Fruit fly (Drosophila melanogaster) whole organism, embryonic: ENCODE data around the gene rictor.
A peak's percentile ranks its signal among the peaks of the same experiment; 100 is the strongest.

Source experiments
- Bgb ChIP-seq: fragments of 200-800 bp; sonication (Bioruptor generic); IDR thresholded peaks from 2 replicates; pipeline ENCODE4 v1.3.6; 2022; ENCODE audit warnings: missing biosample characterization, missing genetic modification characterization; ENCODE audit not compliant: partially characterized antibody
- CG10462 ChIP-seq: fragments of 200-800 bp; sonication (Bioruptor generic); optimal IDR thresholded peaks from 2 replicates; lab custom pipeline; 2016; ENCODE audit warnings: missing biosample characterization, missing genetic modification characterization
- CG11085 ChIP-seq: fragments of 200-800 bp; sonication (Bioruptor generic); IDR thresholded peaks from 2 replicates; pipeline ENCODE4 v1.3.6; 2022; ENCODE audit warnings: missing biosample characterization, missing genetic modification characterization
- CG11696 ChIP-seq: fragments of 200-800 bp; sonication (Bioruptor generic); IDR thresholded peaks from 2 replicates; pipeline ENCODE4 v1.3.6; 2022; ENCODE audit warnings: missing biosample characterization, missing genetic modification characterization
- CG12104 ChIP-seq: fragments of 200-800 bp; sonication (Bioruptor generic); optimal IDR thresholded peaks from 3 replicates; lab custom pipeline; 2016; ENCODE audit warnings: missing biosample characterization, missing genetic modification characterization
- CG12391 ChIP-seq: fragments of 200-800 bp; sonication (Bioruptor generic); optimal IDR thresholded peaks from 3 replicates; lab custom pipeline; 2018; ENCODE audit warnings: missing biosample characterization, mild to moderate bottlenecking, missing genetic modification characterization, moderate library complexity
- CG13775 ChIP-seq: fragments of 200-800 bp; sonication (Bioruptor generic); optimal IDR thresholded peaks from 3 replicates; lab custom pipeline; 2017; ENCODE audit warnings: missing biosample characterization, mild to moderate bottlenecking, missing genetic modification characterization
- CG14050 ChIP-seq: fragments of 200-800 bp; sonication (Bioruptor generic); IDR thresholded peaks from 3 replicates; pipeline ENCODE4 v1.3.6; 2022; ENCODE audit warnings: missing biosample characterization, missing genetic modification characterization
- CG1602 ChIP-seq: fragments of 200-800 bp; sonication (Bioruptor generic); optimal IDR thresholded peaks from 3 replicates; lab custom pipeline; 2016; ENCODE audit warnings: missing biosample characterization, missing genetic modification characterization
- CG2129 ChIP-seq: fragments of 200-800 bp; sonication (Bioruptor generic); IDR thresholded peaks from 2 replicates; pipeline ENCODE4 v1.3.6; 2022; ENCODE audit warnings: missing biosample characterization, missing genetic modification characterization; ENCODE audit not compliant: partially characterized antibody
- CG30431 ChIP-seq: fragments of 200-800 bp; sonication (Bioruptor generic); optimal IDR thresholded peaks from 2 replicates; lab custom pipeline; 2017; ENCODE audit warnings: missing biosample characterization, missing genetic modification characterization
- CG3065 ChIP-seq: fragments of 200-800 bp; sonication (Bioruptor generic); optimal IDR thresholded peaks from 2 replicates; lab custom pipeline; 2016; ENCODE audit warnings: missing biosample characterization, missing genetic modification characterization
- CG32767 ChIP-seq: fragments of 200-800 bp; sonication (Bioruptor generic); IDR thresholded peaks from 2 replicates; pipeline ENCODE4 v1.3.6; 2022; ENCODE audit warnings: missing biosample characterization, missing genetic modification characterization
- CG6791 ChIP-seq: fragments of 200-800 bp; sonication (Bioruptor generic); IDR thresholded peaks from 3 replicates; pipeline ENCODE4 v1.3.6; 2022; ENCODE audit warnings: missing biosample characterization, missing genetic modification characterization; ENCODE audit not compliant: partially characterized antibody
- CG8924 ChIP-seq: fragments of 200-800 bp; optimal IDR thresholded peaks from 3 replicates; lab custom pipeline; 2019; ENCODE audit warnings: missing biosample characterization, mild to moderate bottlenecking, missing genetic modification characterization, moderate library complexity
- D ChIP-seq, 2 experiments: fragments of 200-800 bp in 1 of 2; fragments of >200 bp in 1 of 2; sonication (Bioruptor generic) in 1 of 2; optimal IDR thresholded peaks; 2 replicates in 1 of 2; 3 replicates in 1 of 2; lab custom pipeline; 2017; ENCODE audit warnings: mild to moderate bottlenecking in 1 of 2, missing biosample characterization in 1 of 2, missing genetic modification characterization in 1 of 2, missing genetic modification reagents in 1 of 2
- Dfd ChIP-seq, 2 experiments: fragments of >200 bp; optimal IDR thresholded peaks; 2 replicates each; lab custom pipeline; 2017; ENCODE audit warnings: missing biosample characterization in 2 of 2, missing genetic modification characterization in 2 of 2
- ERR ChIP-seq: fragments of 200-800 bp; sonication (Bioruptor generic); optimal IDR thresholded peaks from 2 replicates; lab custom pipeline; 2016; ENCODE audit warnings: missing biosample characterization, missing genetic modification characterization
- Ets65A ChIP-seq: fragments of 200-800 bp; sonication (Bioruptor generic); peaks from one replicate; lab custom pipeline; 2016; ENCODE audit warnings: missing biosample characterization, missing genetic modification characterization
- Hmr ChIP-seq: fragments of 200-800 bp; sonication (Bioruptor generic); optimal IDR thresholded peaks from 3 replicates; lab custom pipeline; 2017; ENCODE audit warnings: mild to moderate bottlenecking, missing biosample characterization, missing genetic modification reagents, missing genetic modification characterization
- Hr51 ChIP-seq, 2 experiments: fragments of 200-800 bp; sonication (Bioruptor generic); optimal IDR thresholded peaks; 2 replicates in 1 of 2; 3 replicates in 1 of 2; lab custom pipeline; 2016 to 2018; ENCODE audit warnings: missing biosample characterization in 2 of 2, missing genetic modification characterization in 2 of 2, mild to moderate bottlenecking in 1 of 2, moderate library complexity in 1 of 2
- MTF-1 ChIP-seq: fragments of 200-800 bp; sonication (Bioruptor generic); optimal IDR thresholded peaks from 2 replicates; lab custom pipeline; 2018; ENCODE audit warnings: missing biosample characterization, mild to moderate bottlenecking, missing genetic modification characterization, borderline replicate concordance
- Mrtf ChIP-seq: fragments of 200-800 bp; sonication (Bioruptor generic); IDR thresholded peaks from 3 replicates; pipeline ENCODE4 v1.3.6; 2022; ENCODE audit warnings: missing biosample characterization, missing genetic modification characterization
- Nf-YA ChIP-seq: fragments of 200-800 bp; sonication (Bioruptor generic); IDR thresholded peaks from 2 replicates; pipeline ENCODE4 v1.3.6; 2022; ENCODE audit warnings: missing biosample characterization, missing genetic modification characterization
- Oaz ChIP-seq: fragments of 200-800 bp; sonication (Bioruptor generic); IDR thresholded peaks from 2 replicates; pipeline ENCODE4 v1.3.6; 2022; ENCODE audit warnings: missing biosample characterization, missing genetic modification characterization
- Oli ChIP-seq: fragments of 200-800 bp; sonication (Bioruptor generic); optimal IDR thresholded peaks from 2 replicates; lab custom pipeline; 2018; ENCODE audit warnings: missing biosample characterization, mild to moderate bottlenecking, missing genetic modification characterization, moderate library complexity
- Ptx1 ChIP-seq: fragments of 200-800 bp; sonication (Bioruptor generic); IDR thresholded peaks from 2 replicates; pipeline ENCODE4 v1.3.6; 2022; ENCODE audit warnings: missing biosample characterization, missing genetic modification characterization
- Rfx ChIP-seq: fragments of 200-800 bp; sonication (Bioruptor generic); IDR thresholded peaks from 2 replicates; pipeline ENCODE4 v1.3.6; 2022; ENCODE audit warnings: missing biosample characterization, missing genetic modification characterization
- Rx ChIP-seq: fragments of 200-800 bp; sonication (Bioruptor generic); IDR thresholded peaks from 2 replicates; pipeline ENCODE4 v1.3.6; 2022; ENCODE audit warnings: missing biosample characterization, missing genetic modification characterization
- Sox100B ChIP-seq: fragments of 200-800 bp; sonication (Bioruptor generic); optimal IDR thresholded peaks from 3 replicates; lab custom pipeline; 2018; ENCODE audit warnings: missing biosample characterization, mild to moderate bottlenecking, missing genetic modification characterization
- Ssrp ChIP-seq: fragments of 200-800 bp; sonication (Bioruptor generic); optimal IDR thresholded peaks from 2 replicates; lab custom pipeline; 2018; ENCODE audit warnings: missing biosample characterization, mild to moderate bottlenecking, missing genetic modification characterization, moderate library complexity
- TFAM ChIP-seq: fragments of 200-800 bp; sonication (Bioruptor generic); optimal IDR thresholded peaks from 2 replicates; lab custom pipeline; 2017; ENCODE audit warnings: missing biosample characterization, missing genetic modification characterization, inconsistent platforms
- ato ChIP-seq: fragments of 200-800 bp; sonication (Bioruptor generic); IDR thresholded peaks from 2 replicates; pipeline ENCODE4 v1.3.6; 2022; ENCODE audit warnings: missing biosample characterization, missing genetic modification characterization; ENCODE audit not compliant: partially characterized antibody
- cad ChIP-seq: fragments of >200 bp; optimal IDR thresholded peaks from 2 replicates; lab custom pipeline; 2017; ENCODE audit warnings: missing biosample characterization, missing genetic modification characterization
- chn ChIP-seq: fragments of 200-800 bp; sonication (Bioruptor generic); optimal IDR thresholded peaks from 2 replicates; lab custom pipeline; 2016; ENCODE audit warnings: missing biosample characterization, missing genetic modification characterization
- crol ChIP-seq: fragments of 200-800 bp; sonication (Bioruptor generic); IDR thresholded peaks from 2 replicates; pipeline ENCODE4 v1.3.6; 2022; ENCODE audit warnings: missing biosample characterization, missing genetic modification characterization
- danr ChIP-seq: fragments of 200-800 bp; sonication (Bioruptor generic); IDR thresholded peaks from 2 replicates; pipeline ENCODE4 v1.3.6; 2022; ENCODE audit warnings: missing biosample characterization, missing genetic modification characterization
- h ChIP-seq: fragments of >200 bp; optimal IDR thresholded peaks from 2 replicates; lab custom pipeline; 2017
- maf-S ChIP-seq: fragments of 200-800 bp; sonication (Bioruptor generic); optimal IDR thresholded peaks from 2 replicates; lab custom pipeline; 2016; ENCODE audit warnings: missing biosample characterization, missing genetic modification characterization
- odd ChIP-seq: fragments of 200-800 bp; sonication (Bioruptor generic); optimal IDR thresholded peaks from 2 replicates; lab custom pipeline; 2017; ENCODE audit warnings: missing biosample characterization, mild to moderate bottlenecking, missing genetic modification characterization
- onecut ChIP-seq: fragments of 200-800 bp; sonication (Bioruptor generic); IDR thresholded peaks from 2 replicates; pipeline ENCODE4 v1.3.6; 2022; ENCODE audit warnings: missing biosample characterization, missing genetic modification characterization
- phol ChIP-seq: fragments of 200-800 bp; sonication (Bioruptor generic); optimal IDR thresholded peaks from 3 replicates; lab custom pipeline; 2018; ENCODE audit warnings: missing biosample characterization, mild to moderate bottlenecking, missing genetic modification characterization, moderate library complexity
- prd ChIP-seq, 3 experiments: fragments of >200 bp in 2 of 3; fragments of 200-800 bp in 1 of 3; sonication (Bioruptor generic) in 1 of 3; optimal IDR thresholded peaks in 2 of 3; IDR thresholded peaks in 1 of 3; 2 replicates in 2 of 3; 3 replicates in 1 of 3; pipeline versions ENCODE4 v1.3.6 to Lab custom; 2017 to 2022; ENCODE audit warnings: missing biosample characterization in 1 of 3, missing genetic modification characterization in 1 of 3
- pros ChIP-seq: fragments of 200-800 bp; sonication (Bioruptor generic); optimal IDR thresholded peaks from 3 replicates; lab custom pipeline; 2019; ENCODE audit warnings: missing biosample characterization, mild to moderate bottlenecking, missing genetic modification characterization, moderate library complexity
- psq ChIP-seq: fragments of 200-800 bp; sonication (Bioruptor generic); optimal IDR thresholded peaks from 2 replicates; lab custom pipeline; 2017; ENCODE audit warnings: missing biosample characterization, missing genetic modification characterization
- schlank ChIP-seq: fragments of 200-800 bp; sonication (Bioruptor generic); optimal IDR thresholded peaks from 2 replicates; lab custom pipeline; 2018; ENCODE audit warnings: missing biosample characterization, mild to moderate bottlenecking, missing genetic modification characterization
- sr ChIP-seq: fragments of 200-800 bp; sonication (Bioruptor generic); IDR thresholded peaks from 3 replicates; pipeline ENCODE4 v1.3.6; 2022; ENCODE audit warnings: missing biosample characterization, missing genetic modification characterization
- z ChIP-seq: fragments of 200-800 bp; sonication (Bioruptor generic); IDR thresholded peaks from 3 replicates; pipeline ENCODE4 v1.3.6; 2022; ENCODE audit warnings: missing biosample characterization, missing genetic modification characterization
- zfh2 ChIP-seq: fragments of 200-800 bp; sonication (Bioruptor generic); optimal IDR thresholded peaks from 2 replicates; lab custom pipeline; 2016; ENCODE audit warnings: missing biosample characterization, missing genetic modification characterization

rictor gene

DNA sequence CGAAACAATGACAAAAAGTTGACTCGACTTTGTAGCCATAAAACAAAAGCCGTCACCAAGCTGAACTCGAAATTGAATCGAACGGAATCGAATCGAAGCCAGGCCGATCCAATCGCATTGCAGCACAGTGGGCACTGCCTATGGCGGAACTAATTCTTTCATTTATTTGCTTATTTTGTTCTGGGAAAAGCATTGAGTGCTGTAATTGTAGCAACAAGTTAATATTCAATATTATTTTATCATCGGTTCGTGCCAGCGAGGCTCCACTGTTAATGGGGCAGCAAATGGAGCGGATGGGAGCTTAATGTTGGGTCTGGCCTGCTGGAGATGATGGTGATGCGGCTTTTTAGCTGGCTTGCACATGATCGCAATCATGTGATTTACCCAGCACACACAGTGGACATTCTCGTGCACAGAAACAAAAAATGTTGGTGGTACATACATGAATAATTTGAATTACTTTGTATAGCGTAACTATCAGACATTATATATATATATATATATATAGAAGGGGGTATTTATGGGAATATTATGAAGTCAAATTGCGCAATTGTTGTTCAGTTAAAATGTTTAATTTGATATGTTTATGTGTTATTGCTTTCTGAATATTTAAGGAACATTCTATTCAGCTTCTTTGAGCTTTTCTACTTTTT lies 28.4 kb upstream of the rictor start (continued):
- TF ChIP-seq Ptx1 (GFP tag; lab: Robert Waterston, UW), result peak; percentile 94
- TF ChIP-seq CG8924 (tag; lab: Kevin White, UChicago), result peak; percentile 87
- TF ChIP-seq CG3065 (GFP tag; lab: Kevin White, UChicago), result peak; percentile 45
- TF ChIP-seq chn (GFP tag; lab: Kevin White, UChicago), result peak; percentile 90
- peak; percentile 70 for TF ChIP-seq ERR (GFP tag; lab: Kevin White, UChicago)
- TF ChIP-seq Oaz (GFP tag; lab: Robert Waterston, UW), result peak; percentile 89
- no peak for TF ChIP-seq h (lab: Kevin White, UChicago)
- peak; percentile 88 for TF ChIP-seq sr (GFP tag; lab: Robert Waterston, UW)
- peak; percentile 78 for TF ChIP-seq Sox100B (GFP tag; lab: Kevin White, UChicago)
- peak; percentile 78 for TF ChIP-seq maf-S (GFP tag; lab: Kevin White, UChicago)
- peak; percentile 61 for TF ChIP-seq zfh2 (GFP tag; lab: Kevin White, UChicago)
- peak; percentile 77 for TF ChIP-seq odd (GFP tag; lab: Kevin White, UChicago)
- TF ChIP-seq D (optimal IDR thresholded peaks at IDR 0.05; lab: Kevin White, UChicago), result no peak
- TF ChIP-seq D (GFP tag; optimal IDR thresholded peaks at IDR 0.05; lab: Kevin White, UChicago), result peak; percentile 77
- no peak for TF ChIP-seq CG2129 (GFP tag; lab: Robert Waterston, UW)
- no peak for TF ChIP-seq cad (GFP tag; lab: Kevin White, UChicago)
- peak; percentile 72 for TF ChIP-seq CG12104 (GFP tag; lab: Kevin White, UChicago)
- TF ChIP-seq ato (GFP tag; lab: Robert Waterston, UW), result no peak
- TF ChIP-seq Oli, result peak; percentile 89
- TF ChIP-seq MTF-1 (GFP tag; lab: Kevin White, UChicago), result peak; percentile 84
- peak; percentile 2 for TF ChIP-seq psq
- peak; percentile 98 for TF ChIP-seq Ets65A (GFP tag; lab: Kevin White, UChicago)
- TF ChIP-seq onecut (GFP tag; lab: Robert Waterston, UW), result peak; percentile 90
- TF ChIP-seq prd (optimal IDR thresholded peaks at IDR 0.05; lab: Kevin White, UChicago), result no peak
- TF ChIP-seq prd (GFP tag; IDR thresholded peaks at IDR 0.05; lab: Robert Waterston, UW), result peak; percentile 93
- TF ChIP-seq CG11085 (GFP tag; lab: Robert Waterston, UW), result peak; percentile 70
- no peak for TF ChIP-seq pros (GFP tag; lab: Kevin White, UChicago)
- no peak for TF ChIP-seq Bgb (GFP tag; lab: Robert Waterston, UW)
- peak; percentile 83 for TF ChIP-seq CG30431 (GFP tag; lab: Kevin White, UChicago)
- peak; percentile 82 for TF ChIP-seq CG10462 (GFP tag; lab: Kevin White, UChicago)
- peak; percentile 61; the same call in 1 of the 3 replicates for TF ChIP-seq z (GFP tag; lab: Robert Waterston, UW)
- TF ChIP-seq phol (tag; lab: Kevin White, UChicago), result peak; percentile 88
- TF ChIP-seq Nf-YA, result peak; percentile 89
- TF ChIP-seq Ssrp (tag; lab: Kevin White, UChicago), result peak; percentile 82
- peak; percentile 69 for TF ChIP-seq Hmr
- TF ChIP-seq Hr51 (GFP tag; optimal IDR thresholded peaks at IDR 0.05; lab: Kevin White, UChicago), result peak; percentile 67 to 91
- TF ChIP-seq Rfx (GFP tag; lab: Robert Waterston, UW), result peak; percentile 89
- no peak for TF ChIP-seq CG6791
- peak; percentile 92 for TF ChIP-seq Mrtf
- TF ChIP-seq CG12391 (tag; lab: Kevin White, UChicago), result peak; percentile 83
- TF ChIP-seq TFAM (GFP tag; lab: Kevin White, UChicago), result peak; percentile 19
- peak; percentile 82 for TF ChIP-seq CG1602 (GFP tag; lab: Kevin White, UChicago)
- TF ChIP-seq danr (GFP tag; lab: Robert Waterston, UW), result peak; percentile 87
- TF ChIP-seq CG14050 (GFP tag; lab: Robert Waterston, UW), result peak; percentile 92
- no peak for TF ChIP-seq Dfd (GFP tag; optimal IDR thresholded peaks at IDR 0.05; lab: Kevin White, UChicago)
- peak; percentile 58 for TF ChIP-seq CG13775 (GFP tag; lab: Kevin White, UChicago)
- TF ChIP-seq CG32767 (GFP tag; lab: Robert Waterston, UW), result peak; percentile 77
- no peak for TF ChIP-seq crol (GFP tag; lab: Robert Waterston, UW)
- TF ChIP-seq Rx, result peak; percentile 90
- TF ChIP-seq schlank (tag; lab: Kevin White, UChicago), result peak; percentile 52
- TF ChIP-seq CG11696 (GFP tag; lab: Robert Waterston, UW), result peak; percentile 37; the same call in 1 of the 2 replicates
